Worm (Caenorhabditis elegans) whole organism, L4/young adult: Measurements from ENCODE around the gene rpc-25.

ENCODE experiments used
- W03F9.2 ChIP-seq: fragments of 150-350 bp; optimal IDR thresholded peaks from 2 replicates; lab custom pipeline; 2014; ENCODE audit warnings: missing biosample characterization, missing genetic modification characterization
- dao-5 ChIP-seq: sonication (generic microtip); optimal IDR thresholded peaks from 2 replicates; lab custom pipeline; 2016; ENCODE audit warnings: missing genotype, missing genetic modification characterization, moderate library complexity, missing compliant biosample characterization

ce11 chrV:10183810-10184209, 22.6 kb downstream of the rpc-25 start:
- no peak for TF ChIP-seq dao-5 (tag; lab: Kevin White, UChicago)
- TF ChIP-seq W03F9.2 (tag; lab: Kevin White, UChicago): no peak
